Fruit fly (Drosophila melanogaster): ENCODE results near the gene Nemp.

The Nemp gene

dm6 chrX:16654931-16655409 is at the start of gene Nemp, which contains the start of gene r (continued):
- TF ChIP-seq Scr (GFP tag; IDR thresholded peaks at IDR 0.05; ENCODE audit: partially characterized antibody) (peak; percentile 79), klu (GFP tag; IDR thresholded peaks at IDR 0.05) (no peak), toy (GFP tag; IDR thresholded peaks at IDR 0.05) (no peak), CG30431 (GFP tag; optimal IDR thresholded peaks at IDR 0.05) (no peak), chinmo (GFP tag; IDR thresholded peaks at IDR 0.05; ENCODE audit: partially characterized antibody) (no peak), CG2889 (GFP tag; IDR thresholded peaks at IDR 0.05) (no peak), tgo (GFP tag; IDR thresholded peaks at IDR 0.05) (no peak), TFAM (GFP tag; optimal IDR thresholded peaks at IDR 0.05) (no peak), tup (GFP tag; optimal IDR thresholded peaks at IDR 0.05) (no peak), CG12942 (GFP tag; optimal IDR thresholded peaks at IDR 0.05) (no peak), crc (GFP tag; optimal IDR thresholded peaks at IDR 0.05) (no peak), CG3995 (GFP tag; optimal IDR thresholded peaks at IDR 0.05) (peak; percentile 95), Dll (GFP tag; IDR thresholded peaks at IDR 0.05; ENCODE audit: partially characterized antibody) (peak; percentile 81), ranshi (GFP tag; IDR thresholded peaks at IDR 0.05) (no peak), CG2678 (tag; optimal IDR thresholded peaks at IDR 0.05) (no peak), CG6791 (GFP tag; IDR thresholded peaks at IDR 0.05; ENCODE audit: partially characterized antibody) (peak; percentile 43; the same call in 1 of the 3 replicates), CG9437 (GFP tag; optimal IDR thresholded peaks at IDR 0.05) (peak; percentile 100), ara (GFP tag; IDR thresholded peaks at IDR 0.05) (no peak), CG8359 (GFP tag; optimal IDR thresholded peaks at IDR 0.05; ENCODE audit: borderline replicate concordance) (no peak), nerfin-2 (GFP tag; IDR thresholded peaks at IDR 0.05; ENCODE audit: partially characterized antibody) (peak; percentile 36; the same call in 1 of the 2 replicates)

- no peak for TF ChIP-seq pho (GFP tag; optimal IDR thresholded peaks at IDR 0.05)
- TF ChIP-seq CG18599 (GFP tag; optimal IDR thresholded peaks at IDR 0.05): no peak
- TF ChIP-seq Bgb (GFP tag; IDR thresholded peaks at IDR 0.05; ENCODE audit: partially characterized antibody): no peak
- TF ChIP-seq ewg (GFP tag; optimal IDR thresholded peaks at IDR 0.05): no peak
- TF ChIP-seq Oli (tag; optimal IDR thresholded peaks at IDR 0.05): no peak
- peak; percentile 4 for TF ChIP-seq CG6813 (GFP tag; optimal IDR thresholded peaks at IDR 0.05)
- TF ChIP-seq Hr51 (GFP tag; optimal IDR thresholded peaks at IDR 0.05): no peak
- no peak for TF ChIP-seq chinmo (GFP tag; IDR thresholded peaks at IDR 0.05; ENCODE audit: partially characterized antibody)
- peak; percentile 6 for TF ChIP-seq Med (GFP tag)
- TF ChIP-seq grn (GFP tag; optimal IDR thresholded peaks at IDR 0.05): peak; percentile 50
- TF ChIP-seq Optix (GFP tag; IDR thresholded peaks at IDR 0.05): no peak
- no peak for TF ChIP-seq CG12659 (GFP tag; optimal IDR thresholded peaks at IDR 0.05)
- no peak for TF ChIP-seq pita (GFP tag; optimal IDR thresholded peaks at IDR 0.05)
- no peak for TF ChIP-seq Max (GFP tag; optimal IDR thresholded peaks at IDR 0.05)
- TF ChIP-seq zfh1 (GFP tag; IDR thresholded peaks at IDR 0.05): no peak
- no peak for TF ChIP-seq CG15601 (tag; optimal IDR thresholded peaks at IDR 0.05)
- no peak for TF ChIP-seq pnt (GFP tag; optimal IDR thresholded peaks at IDR 0.05)
- no peak for TF ChIP-seq Spps (tag; optimal IDR thresholded peaks at IDR 0.05)
- TF ChIP-seq CG5245 (GFP tag; optimal IDR thresholded peaks at IDR 0.05): no peak
- TF ChIP-seq sug (tag; optimal IDR thresholded peaks at IDR 0.05): peak; percentile 51
- TF ChIP-seq ftz-f1 (GFP tag; optimal IDR thresholded peaks at IDR 0.05): no peak
- TF ChIP-seq CG14014 (GFP tag; IDR thresholded peaks at IDR 0.05): no peak
- no peak for TF ChIP-seq eve (GFP tag; optimal IDR thresholded peaks at IDR 0.05)
- no peak for TF ChIP-seq gsb-n (tag; optimal IDR thresholded peaks at IDR 0.05)
- TF ChIP-seq CG17359 (tag; optimal IDR thresholded peaks at IDR 0.05): no peak
- no peak for TF ChIP-seq fd102C (GFP tag; optimal IDR thresholded peaks at IDR 0.05)
- no peak for TF ChIP-seq pzg (GFP tag; optimal IDR thresholded peaks at IDR 0.05)
- no peak for TF ChIP-seq CG6683 (GFP tag; optimal IDR thresholded peaks at IDR 0.05)
- TF ChIP-seq CG10543 (GFP tag; optimal IDR thresholded peaks at IDR 0.05): peak; percentile 12
- no peak for TF ChIP-seq CG11696 (GFP tag; IDR thresholded peaks at IDR 0.05)
- no peak for TF ChIP-seq CG13123 (GFP tag; optimal IDR thresholded peaks at IDR 0.05)
Observed at dm6 chrX:16703747-16704146, 48.9 kb upstream of the Nemp start, which contains the start of the genes CG9673 and CG4653. CG9673 (minus strand) TSS chrX:16703884. CG4653 (plus strand) TSS chrX:16704081.

Data from whole organism, embryonic.